Worm (Caenorhabditis elegans) whole organism, late embryonic: ENCODE data around the gene sqv-2.

ENCODE experiments used
- C38D4.7 ChIP-seq: fragments of 200-800 bp; sonication (Bioruptor generic); optimal IDR thresholded peaks from 2 replicates; lab custom pipeline; 2018; ENCODE audit warnings: mild to moderate bottlenecking, missing genetic modification characterization, moderate library complexity, missing compliant biosample characterization
- F13H6.1 ChIP-seq: sonication (generic microtip); optimal IDR thresholded peaks from 2 replicates; lab custom pipeline; 2016; ENCODE audit warnings: missing genetic modification characterization, missing compliant biosample characterization
- K09A11.1 ChIP-seq: sonication (generic microtip); optimal IDR thresholded peaks from 2 replicates; lab custom pipeline; 2017; ENCODE audit warnings: antibody characterized with exemption, mild to moderate bottlenecking, missing genetic modification characterization, missing compliant biosample characterization; ENCODE audit not compliant: insufficient read depth
- T23F11.4 ChIP-seq: fragments of 200-800 bp; sonication (Bioruptor generic); optimal IDR thresholded peaks from 2 replicates; lab custom pipeline; 2018; ENCODE audit warnings: mild to moderate bottlenecking, missing genetic modification characterization, missing compliant biosample characterization
- Y22D7AL.16 ChIP-seq: sonication (generic microtip); optimal IDR thresholded peaks from 2 replicates; lab custom pipeline; 2016; ENCODE audit warnings: missing genetic modification characterization, missing compliant biosample characterization
- ahr-1 ChIP-seq: sonication (generic microtip); optimal IDR thresholded peaks from 2 replicates; lab custom pipeline; 2016; ENCODE audit warnings: missing genetic modification characterization, missing compliant biosample characterization
- ama-1 ChIP-seq: fragments of 150-350 bp; optimal IDR thresholded peaks from 2 replicates; lab custom pipeline; 2014
- ceh-14 ChIP-seq: sonication (generic microtip); optimal IDR thresholded peaks from 2 replicates; lab custom pipeline; 2016; ENCODE audit warnings: missing genotype, missing genetic modification characterization, missing compliant biosample characterization
- ceh-2 ChIP-seq: sonication (generic microtip); optimal IDR thresholded peaks from 2 replicates; lab custom pipeline; 2016; ENCODE audit warnings: missing genotype, missing genetic modification characterization, missing compliant biosample characterization
- ceh-22 ChIP-seq: sonication (generic microtip); optimal IDR thresholded peaks from 2 replicates; lab custom pipeline; 2017; ENCODE audit warnings: missing biosample characterization, missing genetic modification characterization
- ceh-24 ChIP-seq: sonication (generic microtip); optimal IDR thresholded peaks from 2 replicates; lab custom pipeline; 2016; ENCODE audit warnings: mild to moderate bottlenecking, missing genetic modification characterization, missing compliant biosample characterization
- ceh-45 ChIP-seq: fragments of 200-800 bp; sonication (Bioruptor generic); IDR thresholded peaks from 2 replicates; pipeline ENCODE4 v1.3.6; 2022; ENCODE audit warnings: missing genetic modification reagents, missing genetic modification characterization, missing compliant biosample characterization
- ceh-6 ChIP-seq: fragments of 200-800 bp; sonication (Bioruptor generic); optimal IDR thresholded peaks from 2 replicates; lab custom pipeline; 2018; ENCODE audit warnings: mild to moderate bottlenecking, missing genetic modification characterization, missing compliant biosample characterization
- ceh-9 ChIP-seq: sonication (generic microtip); optimal IDR thresholded peaks from 2 replicates; lab custom pipeline; 2016; ENCODE audit warnings: mild to moderate bottlenecking, missing genetic modification characterization, inconsistent platforms, missing compliant biosample characterization
- dmd-4 ChIP-seq: sonication (generic microtip); optimal IDR thresholded peaks from 2 replicates; lab custom pipeline; 2016; ENCODE audit warnings: borderline replicate concordance, missing genetic modification characterization, missing compliant biosample characterization
- dve-1 ChIP-seq: sonication (generic microtip); optimal IDR thresholded peaks from 2 replicates; lab custom pipeline; 2017; ENCODE audit warnings: antibody characterized with exemption, mild to moderate bottlenecking, missing genetic modification characterization, missing compliant biosample characterization
- elt-4 ChIP-seq: sonication (generic microtip); optimal IDR thresholded peaks from 2 replicates; lab custom pipeline; 2016; ENCODE audit warnings: missing genetic modification characterization, missing compliant biosample characterization
- ets-4 ChIP-seq: sonication (generic microtip); optimal IDR thresholded peaks from 2 replicates; lab custom pipeline; 2016; ENCODE audit warnings: missing genetic modification characterization, missing compliant biosample characterization
- eyg-1 ChIP-seq: sonication (generic microtip); optimal IDR thresholded peaks from 2 replicates; lab custom pipeline; 2016; ENCODE audit warnings: missing genotype, missing genetic modification characterization, missing compliant biosample characterization
- fax-1 ChIP-seq: sonication (generic microtip); optimal IDR thresholded peaks from 2 replicates; lab custom pipeline; 2016; ENCODE audit warnings: missing genotype, missing genetic modification characterization, missing compliant biosample characterization
- fkh-10 ChIP-seq: fragments of 150-350 bp; optimal IDR thresholded peaks from 2 replicates; lab custom pipeline; 2014; ENCODE audit warnings: missing biosample characterization, missing genetic modification reagents, missing genetic modification characterization
- fkh-6 ChIP-seq: sonication (generic microtip); optimal IDR thresholded peaks from 2 replicates; lab custom pipeline; 2016; ENCODE audit warnings: missing genetic modification characterization, missing compliant biosample characterization
- hlh-30 ChIP-seq: sonication (generic microtip); optimal IDR thresholded peaks from 2 replicates; lab custom pipeline; 2017; ENCODE audit warnings: antibody characterized with exemption, missing genetic modification characterization, missing compliant biosample characterization; ENCODE audit not compliant: insufficient read depth
- hlh-6 ChIP-seq: sonication (generic microtip); optimal IDR thresholded peaks from 2 replicates; lab custom pipeline; 2016; ENCODE audit warnings: missing genotype, missing genetic modification characterization, missing compliant biosample characterization
- lim-6 ChIP-seq: sonication (generic microtip); optimal IDR thresholded peaks from 2 replicates; lab custom pipeline; 2016; ENCODE audit warnings: missing genetic modification characterization, missing compliant biosample characterization
- lin-11 ChIP-seq: fragments of 200-800 bp; sonication (Bioruptor generic); optimal IDR thresholded peaks from 2 replicates; lab custom pipeline; 2018; ENCODE audit warnings: mild to moderate bottlenecking, missing genetic modification characterization, missing compliant biosample characterization
- madf-2 ChIP-seq: sonication (generic microtip); optimal IDR thresholded peaks from 2 replicates; lab custom pipeline; 2017; ENCODE audit warnings: missing genetic modification characterization, missing compliant biosample characterization
- mec-3 ChIP-seq: sonication (generic microtip); optimal IDR thresholded peaks from 2 replicates; lab custom pipeline; 2016; ENCODE audit warnings: borderline replicate concordance, missing genetic modification characterization, missing compliant biosample characterization
- nfya-1 ChIP-seq: sonication (generic microtip); optimal IDR thresholded peaks from 2 replicates; lab custom pipeline; 2017; ENCODE audit warnings: missing genetic modification characterization, mild to moderate bottlenecking, missing compliant biosample characterization, antibody characterized with exemption, moderate library complexity
- nhr-11 ChIP-seq: fragments of 150-350 bp; optimal IDR thresholded peaks from 2 replicates; lab custom pipeline; 2014; ENCODE audit warnings: missing biosample characterization, missing genetic modification characterization
- nhr-232 ChIP-seq: sonication (generic microtip); optimal IDR thresholded peaks from 2 replicates; lab custom pipeline; 2016; ENCODE audit warnings: missing genetic modification characterization, missing compliant biosample characterization
- npax-4 ChIP-seq: sonication (generic microtip); optimal IDR thresholded peaks from 2 replicates; lab custom pipeline; 2016; ENCODE audit warnings: missing genetic modification characterization, missing compliant biosample characterization
- odd-2 ChIP-seq: sonication (generic microtip); optimal IDR thresholded peaks from 2 replicates; lab custom pipeline; 2017; ENCODE audit warnings: antibody characterized with exemption, mild to moderate bottlenecking, missing genetic modification characterization, missing compliant biosample characterization
- pat-9 ChIP-seq: fragments of 200-800 bp; sonication (Bioruptor generic); optimal IDR thresholded peaks from 2 replicates; lab custom pipeline; 2018; ENCODE audit warnings: mild to moderate bottlenecking, missing genetic modification characterization, moderate library complexity, missing compliant biosample characterization
- pha-2 ChIP-seq: sonication (generic microtip); optimal IDR thresholded peaks from 2 replicates; lab custom pipeline; 2017; ENCODE audit warnings: mild to moderate bottlenecking, missing genetic modification characterization, missing compliant biosample characterization
- pqm-1 ChIP-seq: sonication (generic microtip); optimal IDR thresholded peaks from 2 replicates; lab custom pipeline; 2016; ENCODE audit warnings: missing genetic modification characterization, missing compliant biosample characterization
- pros-1 ChIP-seq: fragments of 150-350 bp; optimal IDR thresholded peaks from 2 replicates; lab custom pipeline; 2014; ENCODE audit warnings: missing biosample characterization, missing genetic modification reagents, missing genetic modification characterization
- ref-2 ChIP-seq: sonication (generic microtip); optimal IDR thresholded peaks from 2 replicates; lab custom pipeline; 2016; ENCODE audit warnings: missing genetic modification characterization, missing compliant biosample characterization
- rnt-1 ChIP-seq: sonication (generic microtip); optimal IDR thresholded peaks from 2 replicates; lab custom pipeline; 2016; ENCODE audit warnings: missing genetic modification characterization, missing compliant biosample characterization
- sdc-2 ChIP-seq: sonication (generic microtip); optimal IDR thresholded peaks from 2 replicates; lab custom pipeline; 2016; ENCODE audit warnings: missing genotype, missing genetic modification characterization, missing compliant biosample characterization
- sox-2 ChIP-seq: fragments of 200-800 bp; sonication (Bioruptor generic); IDR thresholded peaks from 2 replicates; pipeline ENCODE4 v1.3.6; 2022; ENCODE audit warnings: missing genetic modification reagents, missing genetic modification characterization, missing compliant biosample characterization
- sox-4 ChIP-seq: sonication (generic microtip); optimal IDR thresholded peaks from 2 replicates; lab custom pipeline; 2017; ENCODE audit warnings: mild to moderate bottlenecking, missing genetic modification characterization, inconsistent platforms, missing compliant biosample characterization
- syd-9 ChIP-seq: sonication (generic microtip); optimal IDR thresholded peaks from 2 replicates; lab custom pipeline; 2016; ENCODE audit warnings: mild to moderate bottlenecking, missing genetic modification characterization, moderate library complexity, missing compliant biosample characterization
- tbx-2 ChIP-seq: sonication (generic microtip); optimal IDR thresholded peaks from 2 replicates; lab custom pipeline; 2016; ENCODE audit warnings: missing genetic modification characterization, missing compliant biosample characterization
- ttx-3 ChIP-seq: sonication (generic microtip); optimal IDR thresholded peaks from 2 replicates; lab custom pipeline; 2016; ENCODE audit warnings: missing genetic modification reagents, missing genetic modification characterization, missing compliant biosample characterization
- unc-42 ChIP-seq: sonication (generic microtip); optimal IDR thresholded peaks from 2 replicates; lab custom pipeline; 2016; ENCODE audit warnings: missing genotype, missing genetic modification characterization, missing compliant biosample characterization
- unc-86 ChIP-seq: sonication (generic microtip); optimal IDR thresholded peaks from 2 replicates; lab custom pipeline; 2016; ENCODE audit warnings: missing genetic modification characterization, missing compliant biosample characterization
- zip-5 ChIP-seq: sonication (generic microtip); optimal IDR thresholded peaks from 2 replicates; lab custom pipeline; 2016; ENCODE audit warnings: missing genetic modification characterization, missing compliant biosample characterization
- ztf-16 ChIP-seq: sonication (generic microtip); optimal IDR thresholded peaks from 2 replicates; lab custom pipeline; 2017; ENCODE audit warnings: missing genetic modification characterization, missing compliant biosample characterization

Gene sqv-2

DNA sequence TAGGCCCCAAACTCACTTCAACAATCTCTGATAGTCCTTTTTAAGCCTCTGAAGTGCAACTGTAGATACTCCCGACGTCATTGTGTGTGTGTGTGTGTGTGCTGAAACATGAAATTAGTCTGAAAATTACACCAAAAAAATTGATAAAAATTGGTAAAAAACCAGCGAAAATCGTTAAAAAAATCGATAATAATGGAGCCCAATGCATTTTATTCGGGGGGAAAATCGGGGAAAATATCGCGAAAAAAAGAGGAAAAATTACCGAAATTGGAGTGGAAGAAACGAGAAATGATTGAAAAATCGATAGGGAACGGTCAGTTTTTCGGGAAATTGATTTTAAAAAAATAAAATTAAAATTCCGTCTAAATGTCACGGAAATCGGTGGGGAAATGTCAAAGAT lies 6.1 kb upstream of the sqv-2 start, which contains the start of gene ubc-26:
Gene ubc-26, minus strand, starts transcription at position 101 of the 400 bp plus-strand sequence.
- TF ChIP-seq C38D4.7 = no peak
- no peak for TF ChIP-seq pha-2 (tag; lab: Kevin White, UChicago)
- TF ChIP-seq dve-1 (tag; lab: Kevin White, UChicago) = no peak
- no peak for TF ChIP-seq fkh-10 (GFP tag; lab: Kevin White, UChicago)
- no peak for TF ChIP-seq rnt-1 (tag; lab: Kevin White, UChicago)
- TF ChIP-seq ztf-16 (tag; lab: Kevin White, UChicago) = no peak
- TF ChIP-seq hlh-6 (tag; lab: Kevin White, UChicago) = no peak
- no peak for TF ChIP-seq hlh-30 (tag; lab: Kevin White, UChicago)
- no peak for TF ChIP-seq ceh-24 (tag; lab: Kevin White, UChicago)

DNA sequence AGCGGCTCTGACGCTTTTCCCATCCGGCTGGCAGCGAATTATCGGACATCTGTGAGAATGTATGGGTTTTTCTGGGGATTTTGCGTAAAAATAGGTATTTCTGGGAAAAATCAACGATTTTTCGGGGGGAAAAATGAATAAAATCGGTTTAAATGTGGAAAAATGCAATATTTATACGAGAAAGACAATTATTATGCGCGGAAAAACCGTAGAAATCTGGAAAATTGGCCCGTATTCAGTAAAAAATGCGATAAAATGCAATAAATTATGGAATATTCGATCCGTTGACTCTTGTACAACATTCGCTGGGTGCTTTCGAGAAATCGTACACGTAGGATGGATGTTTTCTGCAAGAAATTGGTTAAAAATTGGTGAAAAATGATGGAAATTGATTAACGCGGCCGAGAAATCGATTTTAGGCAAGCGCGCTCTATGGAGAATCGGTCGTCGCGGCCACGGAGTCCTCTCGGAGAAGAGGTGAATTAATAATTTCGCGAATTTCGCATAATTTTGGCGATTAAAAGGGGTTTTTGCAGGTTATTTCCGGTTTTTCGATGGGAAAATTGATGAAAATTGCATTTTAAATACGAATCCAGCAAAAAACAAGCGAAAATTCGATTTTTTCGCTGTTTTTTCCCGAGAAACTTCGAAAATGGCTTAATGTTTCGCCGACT lies 5.1 kb downstream of the sqv-2 start, which contains the start of gene pinn-1:
Gene pinn-1, minus strand, starts transcription at position 51 of the 674 bp plus-strand sequence.
- no peak for TF ChIP-seq npax-4
- no peak for TF ChIP-seq nhr-232 (tag; lab: Kevin White, UChicago)
- peak; percentile 45 for TF ChIP-seq pros-1 (tag; lab: Kevin White, UChicago)
- TF ChIP-seq nfya-1 (tag; lab: Kevin White, UChicago) = peak; percentile 41
- peak; percentile 13 for TF ChIP-seq unc-86
- TF ChIP-seq K09A11.1 = no peak
- TF ChIP-seq ama-1 (lab: Kevin White, UChicago) = no peak
- peak; percentile 70 for TF ChIP-seq unc-42
- TF ChIP-seq fax-1 (tag; lab: Kevin White, UChicago) = peak; percentile 44
- peak; percentile 98 for TF ChIP-seq ets-4 (tag; lab: Kevin White, UChicago)
- TF ChIP-seq pqm-1 (tag; lab: Kevin White, UChicago) = no peak
- TF ChIP-seq syd-9 = no peak
- TF ChIP-seq pha-2 (tag; lab: Kevin White, UChicago) = no peak
- peak; percentile 86 for TF ChIP-seq tbx-2 (tag; lab: Kevin White, UChicago)
- peak; percentile 72 for TF ChIP-seq ref-2 (tag; lab: Kevin White, UChicago)
- TF ChIP-seq ceh-45 (GFP tag; lab: Robert Waterston, UW) = no peak
- TF ChIP-seq zip-5 (tag; lab: Kevin White, UChicago) = peak; percentile 76
- peak; percentile 68 for TF ChIP-seq mec-3 (tag; lab: Kevin White, UChicago)
- TF ChIP-seq sox-4 (tag; lab: Kevin White, UChicago) = no peak
- no peak for TF ChIP-seq C38D4.7
- no peak for TF ChIP-seq sox-2 (GFP tag; lab: Robert Waterston, UW)
- peak; percentile 56 for TF ChIP-seq F13H6.1 (tag; lab: Kevin White, UChicago)
- TF ChIP-seq odd-2 (tag; lab: Kevin White, UChicago) = no peak
- TF ChIP-seq ceh-6 = no peak
- no peak for TF ChIP-seq elt-4 (tag; lab: Kevin White, UChicago)
- TF ChIP-seq ahr-1 (tag; lab: Kevin White, UChicago) = peak; percentile 13
- peak; percentile 96 for TF ChIP-seq ceh-2 (tag; lab: Kevin White, UChicago)
- TF ChIP-seq hlh-30 (tag; lab: Kevin White, UChicago) = no peak
- peak; percentile 92 for TF ChIP-seq rnt-1 (tag; lab: Kevin White, UChicago)
- TF ChIP-seq eyg-1 (tag; lab: Kevin White, UChicago) = peak; percentile 47
- TF ChIP-seq nhr-11 (tag; lab: Kevin White, UChicago) = no peak
- no peak for TF ChIP-seq ttx-3
- TF ChIP-seq T23F11.4 = no peak
- TF ChIP-seq ceh-14 (tag; lab: Kevin White, UChicago) = peak; percentile 84
- TF ChIP-seq dmd-4 = peak; percentile 48
- TF ChIP-seq sdc-2 (tag; lab: Kevin White, UChicago) = no peak
- TF ChIP-seq ceh-22 (tag; lab: Kevin White, UChicago) = no peak
- TF ChIP-seq Y22D7AL.16 = peak; percentile 24
- TF ChIP-seq dve-1 (tag; lab: Kevin White, UChicago) = no peak
- TF ChIP-seq fkh-10 (GFP tag; lab: Kevin White, UChicago) = no peak
- TF ChIP-seq lin-11 (tag; lab: Kevin White, UChicago) = no peak
- TF ChIP-seq fkh-6 = no peak
- peak; percentile 53 for TF ChIP-seq madf-2 (tag; lab: Kevin White, UChicago)
- TF ChIP-seq pat-9 (tag; lab: Kevin White, UChicago) = no peak
- no peak for TF ChIP-seq ceh-24 (tag; lab: Kevin White, UChicago)
- peak; percentile 92 for TF ChIP-seq lim-6 (tag; lab: Kevin White, UChicago)
- no peak for TF ChIP-seq ceh-9 (tag; lab: Kevin White, UChicago)
